Fruit fly (Drosophila melanogaster) whole organism, embryonic: ENCODE results near the gene M6.

ENCODE experiments used
- CG10267 ChIP-seq: fragments of 200-800 bp; sonication (Bioruptor generic); optimal IDR thresholded peaks from 2 replicates; lab custom pipeline; 2018; ENCODE audit warnings: missing biosample characterization, mild to moderate bottlenecking, missing genetic modification characterization, moderate library complexity
- CG11696 ChIP-seq: fragments of 200-800 bp; sonication (Bioruptor generic); IDR thresholded peaks from 2 replicates; pipeline ENCODE4 v1.3.6; 2022; ENCODE audit warnings: missing biosample characterization, missing genetic modification characterization
- CG12299 ChIP-seq: fragments of 200-800 bp; sonication (Bioruptor generic); optimal IDR thresholded peaks from 2 replicates; lab custom pipeline; 2018; ENCODE audit warnings: missing biosample characterization, mild to moderate bottlenecking, missing genetic modification characterization
- CG12391 ChIP-seq: fragments of 200-800 bp; sonication (Bioruptor generic); optimal IDR thresholded peaks from 3 replicates; lab custom pipeline; 2018; ENCODE audit warnings: missing biosample characterization, mild to moderate bottlenecking, missing genetic modification characterization, moderate library complexity
- CG13894 ChIP-seq: fragments of 200-800 bp; sonication (Bioruptor generic); optimal IDR thresholded peaks from 3 replicates; lab custom pipeline; 2018; ENCODE audit warnings: missing biosample characterization, mild to moderate bottlenecking, missing genetic modification characterization, moderate library complexity
- CG14710 ChIP-seq: fragments of 200-800 bp; sonication (Bioruptor generic); optimal IDR thresholded peaks from 3 replicates; lab custom pipeline; 2019; ENCODE audit warnings: missing biosample characterization, mild to moderate bottlenecking, missing genetic modification characterization, moderate library complexity
- CG17802 ChIP-seq: fragments of 200-800 bp; sonication (Bioruptor generic); optimal IDR thresholded peaks from 2 replicates; lab custom pipeline; 2018; ENCODE audit warnings: missing biosample characterization, mild to moderate bottlenecking, missing genetic modification characterization, moderate library complexity
- CG2202 ChIP-seq: fragments of 200-800 bp; sonication (Bioruptor generic); optimal IDR thresholded peaks from 2 replicates; lab custom pipeline; 2018; ENCODE audit warnings: missing biosample characterization, mild to moderate bottlenecking, missing genetic modification characterization
- CG2875 ChIP-seq: fragments of 200-800 bp; sonication (Bioruptor generic); optimal IDR thresholded peaks from 2 replicates; lab custom pipeline; 2017; ENCODE audit warnings: missing biosample characterization, mild to moderate bottlenecking, missing genetic modification characterization, missing genetic modification reagents
- CG3281 ChIP-seq: fragments of 200-800 bp; sonication (Bioruptor generic); optimal IDR thresholded peaks from 3 replicates; lab custom pipeline; 2017; ENCODE audit warnings: missing biosample characterization, mild to moderate bottlenecking, missing genetic modification characterization
- CG33213 ChIP-seq: fragments of 200-800 bp; sonication (Bioruptor generic); optimal IDR thresholded peaks from 3 replicates; lab custom pipeline; 2016; ENCODE audit warnings: missing biosample characterization, missing genetic modification characterization
- CG34224 ChIP-seq: fragments of 200-800 bp; sonication (Bioruptor generic); IDR thresholded peaks from 3 replicates; pipeline ENCODE4 v1.3.6; 2022; ENCODE audit warnings: missing biosample characterization, missing genetic modification characterization; ENCODE audit not compliant: partially characterized antibody
- CG43689 ChIP-seq: fragments of 200-800 bp; sonication (Bioruptor generic); IDR thresholded peaks from 2 replicates; pipeline ENCODE4 v1.3.6; 2022; ENCODE audit warnings: missing biosample characterization, missing genetic modification characterization
- CG4424 ChIP-seq: fragments of 200-800 bp; sonication (Bioruptor generic); optimal IDR thresholded peaks from 3 replicates; lab custom pipeline; 2016; ENCODE audit warnings: missing biosample characterization, missing genetic modification characterization
- CG4820 ChIP-seq: fragments of 200-800 bp; sonication (Bioruptor generic); optimal IDR thresholded peaks from 3 replicates; lab custom pipeline; 2016; ENCODE audit warnings: missing biosample characterization, missing genetic modification characterization
- CG7786 ChIP-seq: fragments of 200-800 bp; sonication (Bioruptor generic); optimal IDR thresholded peaks from 2 replicates; lab custom pipeline; 2016; ENCODE audit warnings: missing biosample characterization, missing genetic modification characterization
- CG9609 ChIP-seq: fragments of 200-800 bp; sonication (Bioruptor generic); optimal IDR thresholded peaks from 3 replicates; lab custom pipeline; 2016; ENCODE audit warnings: missing biosample characterization, missing genetic modification characterization
- CG9876 ChIP-seq: fragments of 200-800 bp; sonication (Bioruptor generic); optimal IDR thresholded peaks from 2 replicates; lab custom pipeline; 2016; ENCODE audit warnings: missing biosample characterization, missing genetic modification characterization
- Dek ChIP-seq: fragments of 200-800 bp; sonication (Bioruptor generic); optimal IDR thresholded peaks from 3 replicates; lab custom pipeline; 2019; ENCODE audit warnings: missing biosample characterization, mild to moderate bottlenecking, missing genetic modification characterization, moderate library complexity
- Dip3 ChIP-seq: fragments of 200-800 bp; sonication (Bioruptor generic); optimal IDR thresholded peaks from 3 replicates; lab custom pipeline; 2016; ENCODE audit warnings: missing biosample characterization, missing genetic modification characterization
- Fer3 ChIP-seq: fragments of 200-800 bp; sonication (Bioruptor generic); optimal IDR thresholded peaks from 2 replicates; lab custom pipeline; 2018; ENCODE audit warnings: missing biosample characterization, mild to moderate bottlenecking, missing genetic modification characterization, moderate library complexity
- Hand ChIP-seq: fragments of 200-800 bp; sonication (Bioruptor generic); optimal IDR thresholded peaks from 2 replicates; lab custom pipeline; 2017; ENCODE audit warnings: mild to moderate bottlenecking, missing biosample characterization, missing genetic modification reagents, missing genetic modification characterization
- Hsf ChIP-seq: fragments of 200-800 bp; sonication (Bioruptor generic); optimal IDR thresholded peaks from 3 replicates; lab custom pipeline; 2016; ENCODE audit warnings: missing biosample characterization, missing genetic modification characterization
- Lhr ChIP-seq: fragments of 200-800 bp; sonication (Bioruptor generic); optimal IDR thresholded peaks from 3 replicates; lab custom pipeline; 2017; ENCODE audit warnings: mild to moderate bottlenecking, missing biosample characterization, missing genetic modification reagents, missing genetic modification characterization
- MTF-1 ChIP-seq: fragments of 200-800 bp; sonication (Bioruptor generic); optimal IDR thresholded peaks from 2 replicates; lab custom pipeline; 2018; ENCODE audit warnings: missing biosample characterization, mild to moderate bottlenecking, missing genetic modification characterization, borderline replicate concordance
- Med ChIP-seq: fragments of 200-800 bp; sonication (Bioruptor generic); peaks from one replicate; lab custom pipeline; 2016; ENCODE audit warnings: missing biosample characterization, missing genetic modification characterization, mild to moderate bottlenecking, inconsistent platforms, moderate library complexity
- Myb ChIP-seq: fragments of 200-800 bp; sonication (Bioruptor generic); optimal IDR thresholded peaks from 2 replicates; lab custom pipeline; 2016; ENCODE audit warnings: missing biosample characterization, missing genetic modification characterization
- Oaz ChIP-seq: fragments of 200-800 bp; sonication (Bioruptor generic); IDR thresholded peaks from 2 replicates; pipeline ENCODE4 v1.3.6; 2022; ENCODE audit warnings: missing biosample characterization, missing genetic modification characterization
- Oli ChIP-seq: fragments of 200-800 bp; sonication (Bioruptor generic); optimal IDR thresholded peaks from 2 replicates; lab custom pipeline; 2018; ENCODE audit warnings: missing biosample characterization, mild to moderate bottlenecking, missing genetic modification characterization, moderate library complexity
- Ptx1 ChIP-seq: fragments of 200-800 bp; sonication (Bioruptor generic); IDR thresholded peaks from 2 replicates; pipeline ENCODE4 v1.3.6; 2022; ENCODE audit warnings: missing biosample characterization, missing genetic modification characterization
- Ravus ChIP-seq: fragments of 200-800 bp; sonication (Bioruptor generic); IDR thresholded peaks from 2 replicates; pipeline ENCODE4 v1.3.6; 2022; ENCODE audit warnings: missing biosample characterization, missing genetic modification characterization
- Side ChIP-seq: fragments of 200-800 bp; sonication (Bioruptor generic); optimal IDR thresholded peaks from 2 replicates; lab custom pipeline; 2016; ENCODE audit warnings: missing biosample characterization, missing genetic modification characterization
- Usf ChIP-seq: fragments of 200-800 bp; sonication (Bioruptor generic); optimal IDR thresholded peaks from 2 replicates; lab custom pipeline; 2017; ENCODE audit warnings: missing genotype, missing biosample characterization, missing genetic modification characterization
- bbx ChIP-seq: fragments of 200-800 bp; sonication (Bioruptor generic); IDR thresholded peaks from 2 replicates; pipeline ENCODE4 v1.3.6; 2022; ENCODE audit warnings: missing biosample characterization, missing genetic modification characterization; ENCODE audit not compliant: partially characterized antibody
- btn ChIP-seq: fragments of 200-800 bp; sonication (Bioruptor generic); optimal IDR thresholded peaks from 2 replicates; lab custom pipeline; 2016; ENCODE audit warnings: missing biosample characterization, missing genetic modification characterization
- disco-r ChIP-seq: fragments of 200-800 bp; sonication (Bioruptor generic); optimal IDR thresholded peaks from 2 replicates; lab custom pipeline; 2016; ENCODE audit warnings: missing biosample characterization, missing genetic modification characterization
- esg ChIP-seq: fragments of 200-800 bp; sonication (Bioruptor generic); conservative IDR thresholded peaks from 2 replicates; pipeline ENCODE4 v1.3.6; 2022; ENCODE audit warnings: missing biosample characterization, missing genetic modification characterization
- gsb-n ChIP-seq: fragments of 200-800 bp; sonication (Bioruptor generic); optimal IDR thresholded peaks from 3 replicates; lab custom pipeline; 2018; ENCODE audit warnings: missing biosample characterization, mild to moderate bottlenecking, missing genetic modification characterization
- ind ChIP-seq: fragments of 200-800 bp; sonication (Bioruptor generic); optimal IDR thresholded peaks from 3 replicates; lab custom pipeline; 2016; ENCODE audit warnings: missing biosample characterization, missing genetic modification characterization
- nerfin-2 ChIP-seq: fragments of 200-800 bp; sonication (Bioruptor generic); IDR thresholded peaks from 2 replicates; pipeline ENCODE4 v1.3.6; 2022; ENCODE audit warnings: missing biosample characterization, missing genetic modification characterization; ENCODE audit not compliant: partially characterized antibody
- phol ChIP-seq: fragments of 200-800 bp; sonication (Bioruptor generic); optimal IDR thresholded peaks from 3 replicates; lab custom pipeline; 2018; ENCODE audit warnings: missing biosample characterization, mild to moderate bottlenecking, missing genetic modification characterization, moderate library complexity
- pum ChIP-seq: fragments of 200-800 bp; sonication (Bioruptor generic); optimal IDR thresholded peaks from 2 replicates; lab custom pipeline; 2016; ENCODE audit warnings: missing biosample characterization, missing genetic modification characterization
- row ChIP-seq: fragments of 200-800 bp; sonication (Bioruptor generic); IDR thresholded peaks from 3 replicates; pipeline ENCODE4 v1.3.6; 2022; ENCODE audit warnings: missing biosample characterization, missing genetic modification characterization
- sens ChIP-seq: fragments of 200-800 bp; sonication (Bioruptor generic); peaks from one replicate; lab custom pipeline; 2016; ENCODE audit warnings: missing biosample characterization, missing genetic modification characterization
- so ChIP-seq: fragments of 200-800 bp; sonication (Bioruptor generic); IDR thresholded peaks from 3 replicates; pipeline ENCODE4 v1.3.6; 2022; ENCODE audit warnings: missing biosample characterization, missing genetic modification characterization
- sr ChIP-seq: fragments of 200-800 bp; sonication (Bioruptor generic); IDR thresholded peaks from 3 replicates; pipeline ENCODE4 v1.3.6; 2022; ENCODE audit warnings: missing biosample characterization, missing genetic modification characterization
- tin ChIP-seq: fragments of 200-800 bp; sonication (Bioruptor generic); optimal IDR thresholded peaks from 3 replicates; lab custom pipeline; 2016; ENCODE audit warnings: missing biosample characterization, missing genetic modification characterization
- unc-4 ChIP-seq: fragments of 200-800 bp; sonication (Bioruptor generic); IDR thresholded peaks from 2 replicates; pipeline ENCODE4 v1.3.6; 2022; ENCODE audit warnings: missing biosample characterization, missing genetic modification characterization; ENCODE audit not compliant: partially characterized antibody
- unpg ChIP-seq: fragments of 200-800 bp; sonication (Bioruptor generic); optimal IDR thresholded peaks from 3 replicates; lab custom pipeline; 2018; ENCODE audit warnings: missing biosample characterization, mild to moderate bottlenecking, missing genetic modification characterization, moderate library complexity
- zfh2 ChIP-seq: fragments of 200-800 bp; sonication (Bioruptor generic); optimal IDR thresholded peaks from 2 replicates; lab custom pipeline; 2016; ENCODE audit warnings: missing biosample characterization, missing genetic modification characterization

M6 gene

DNA sequence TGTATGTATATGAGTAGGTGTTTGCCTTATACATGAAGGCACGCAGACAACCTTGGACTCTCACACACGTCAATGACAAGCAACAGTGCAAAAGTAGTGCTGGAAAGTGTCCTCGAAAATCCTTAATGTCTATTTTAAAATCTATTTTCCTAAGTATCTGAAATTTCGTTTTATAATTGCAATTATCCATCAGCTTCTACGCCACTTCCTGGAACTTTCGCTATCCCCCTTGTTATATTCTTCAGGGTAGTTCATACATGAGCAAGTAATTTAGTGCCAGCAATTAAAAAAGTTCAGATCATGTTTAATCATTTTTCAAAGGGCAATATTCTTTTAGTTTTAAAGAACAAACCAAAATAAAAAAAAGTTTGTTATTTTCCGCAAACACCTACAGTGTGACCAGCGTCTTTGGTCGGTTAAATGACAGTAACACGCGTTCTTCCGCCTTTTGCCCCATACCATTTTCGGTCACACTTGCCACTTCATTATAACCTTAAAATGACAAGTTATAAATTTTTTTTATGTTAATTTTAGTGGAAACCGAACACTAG is 9.1 kb downstream of the M6 start (continued):
- peak; percentile 36 for TF ChIP-seq phol (tag; lab: Kevin White, UChicago)
- TF ChIP-seq CG3281 (GFP tag; lab: Kevin White, UChicago), result peak; percentile 27
- TF ChIP-seq unc-4 (GFP tag; lab: Robert Waterston, UW), result peak; percentile 14; the same call in 1 of the 2 replicates
- no peak for TF ChIP-seq btn (GFP tag; lab: Kevin White, UChicago)
- TF ChIP-seq CG2202 (tag; lab: Kevin White, UChicago), result no peak
- TF ChIP-seq CG13894 (tag; lab: Kevin White, UChicago), result no peak
- TF ChIP-seq Usf (GFP tag; lab: Kevin White, UChicago), result no peak
- TF ChIP-seq tin (GFP tag; lab: Kevin White, UChicago), result peak; percentile 18
- TF ChIP-seq gsb-n, result peak; percentile 38
- TF ChIP-seq Oli (tag; lab: Kevin White, UChicago), result no peak
- TF ChIP-seq so (GFP tag; lab: Robert Waterston, UW), result no peak
- peak; percentile 54 for TF ChIP-seq CG12391
- peak; percentile 9 for TF ChIP-seq Dip3
- no peak for TF ChIP-seq Dek (tag; lab: Kevin White, UChicago)
- peak; percentile 10; the same call in 1 of the 3 replicates for TF ChIP-seq CG34224
- TF ChIP-seq ind (GFP tag; lab: Kevin White, UChicago), result no peak
- no peak for TF ChIP-seq CG11696 (GFP tag; lab: Robert Waterston, UW)
- TF ChIP-seq CG4820 (GFP tag; lab: Kevin White, UChicago), result peak; percentile 36
- TF ChIP-seq unpg (GFP tag; lab: Kevin White, UChicago), result peak; percentile 5
- TF ChIP-seq Oaz (GFP tag; lab: Robert Waterston, UW), result no peak
- TF ChIP-seq CG43689 (GFP tag; lab: Robert Waterston, UW), result no peak
- peak; percentile 43; the same call in 2 of the 3 replicates for TF ChIP-seq row (GFP tag; lab: Robert Waterston, UW)
- no peak for TF ChIP-seq CG2875 (GFP tag; lab: Kevin White, UChicago)
- TF ChIP-seq esg (GFP tag; lab: Robert Waterston, UW), result no peak
- TF ChIP-seq CG9876, result no peak
- TF ChIP-seq CG10267 (tag; lab: Kevin White, UChicago), result peak; percentile 92
- peak; percentile 2 for TF ChIP-seq CG12299 (tag; lab: Kevin White, UChicago)
- TF ChIP-seq Hand, result peak; percentile 18
- peak; percentile 42 for TF ChIP-seq CG7786 (GFP tag; lab: Kevin White, UChicago)
- no peak for TF ChIP-seq zfh2 (GFP tag; lab: Kevin White, UChicago)
- peak; percentile 36 for TF ChIP-seq Hsf
- peak; percentile 35 for TF ChIP-seq Side (GFP tag; lab: Kevin White, UChicago)
- peak; percentile 13; the same call in 1 of the 3 replicates for TF ChIP-seq sr (GFP tag; lab: Robert Waterston, UW)
- no peak for TF ChIP-seq pum (GFP tag; lab: Kevin White, UChicago)
- no peak for TF ChIP-seq Fer3 (tag; lab: Kevin White, UChicago)
- TF ChIP-seq CG33213 (GFP tag; lab: Kevin White, UChicago), result peak; percentile 62
- peak; percentile 86 for TF ChIP-seq sens (GFP tag; lab: Kevin White, UChicago)
- peak; percentile 29 for TF ChIP-seq CG17802 (tag; lab: Kevin White, UChicago)
- TF ChIP-seq nerfin-2 (GFP tag; lab: Robert Waterston, UW), result no peak
- peak; percentile 28 for TF ChIP-seq Myb (GFP tag; lab: Kevin White, UChicago)
- no peak for TF ChIP-seq Ravus (GFP tag; lab: Robert Waterston, UW)
- peak; percentile 33 for TF ChIP-seq CG4424 (GFP tag; lab: Kevin White, UChicago)
- TF ChIP-seq Ptx1 (GFP tag; lab: Robert Waterston, UW), result no peak
- TF ChIP-seq bbx, result 0 out of 2 replicates have a peak, but pooled peaks have one; percentile 15
- TF ChIP-seq CG9609 (GFP tag; lab: Kevin White, UChicago), result peak; percentile 14
- no peak for TF ChIP-seq MTF-1 (GFP tag; lab: Kevin White, UChicago)
- peak; percentile 62 for TF ChIP-seq CG14710 (tag; lab: Kevin White, UChicago)
- no peak for TF ChIP-seq disco-r
- peak; percentile 86 for TF ChIP-seq Med (GFP tag; lab: Kevin White, UChicago)
- TF ChIP-seq Lhr, result peak; percentile 73
